Worm (Caenorhabditis elegans) whole organism, late embryonic: ENCODE results near the gene egl-5.

Source experiments
- C08G9.2 ChIP-seq: sonication (generic microtip); optimal IDR thresholded peaks from 2 replicates; lab custom pipeline; 2016; ENCODE audit warnings: mild to moderate bottlenecking, missing genetic modification characterization, moderate library complexity, missing compliant biosample characterization
- F13H6.1 ChIP-seq: sonication (generic microtip); optimal IDR thresholded peaks from 2 replicates; lab custom pipeline; 2016; ENCODE audit warnings: missing genetic modification characterization, missing compliant biosample characterization
- ama-1 ChIP-seq: fragments of 150-350 bp; optimal IDR thresholded peaks from 2 replicates; lab custom pipeline; 2014
- ceh-18 ChIP-seq: sonication (generic microtip); optimal IDR thresholded peaks from 2 replicates; lab custom pipeline; 2016; ENCODE audit warnings: missing genetic modification characterization, missing compliant biosample characterization
- ceh-30 ChIP-seq: fragments of 150-350 bp; optimal IDR thresholded peaks from 2 replicates; lab custom pipeline; 2014; ENCODE audit warnings: missing biosample characterization, missing genetic modification characterization
- ceh-34 ChIP-seq: sonication (generic microtip); optimal IDR thresholded peaks from 2 replicates; lab custom pipeline; 2016; ENCODE audit warnings: mild to moderate bottlenecking, missing genetic modification characterization, missing compliant biosample characterization
- ceh-45 ChIP-seq: fragments of 200-800 bp; sonication (Bioruptor generic); IDR thresholded peaks from 2 replicates; pipeline ENCODE4 v1.3.6; 2022; ENCODE audit warnings: missing genetic modification reagents, missing genetic modification characterization, missing compliant biosample characterization
- ceh-48 ChIP-seq: sonication (generic microtip); optimal IDR thresholded peaks from 2 replicates; lab custom pipeline; 2016; ENCODE audit warnings: missing genetic modification characterization, inconsistent platforms, missing compliant biosample characterization
- ceh-6 ChIP-seq: fragments of 200-800 bp; sonication (Bioruptor generic); optimal IDR thresholded peaks from 2 replicates; lab custom pipeline; 2018; ENCODE audit warnings: mild to moderate bottlenecking, missing genetic modification characterization, missing compliant biosample characterization
- dmd-4 ChIP-seq: sonication (generic microtip); optimal IDR thresholded peaks from 2 replicates; lab custom pipeline; 2016; ENCODE audit warnings: borderline replicate concordance, missing genetic modification characterization, missing compliant biosample characterization
- dve-1 ChIP-seq: sonication (generic microtip); optimal IDR thresholded peaks from 2 replicates; lab custom pipeline; 2017; ENCODE audit warnings: antibody characterized with exemption, mild to moderate bottlenecking, missing genetic modification characterization, missing compliant biosample characterization
- elt-2 ChIP-seq: sonication (generic microtip); optimal IDR thresholded peaks from 2 replicates; lab custom pipeline; 2016; ENCODE audit warnings: missing genetic modification reagents, missing genetic modification characterization, missing compliant biosample characterization
- elt-4 ChIP-seq: sonication (generic microtip); optimal IDR thresholded peaks from 2 replicates; lab custom pipeline; 2016; ENCODE audit warnings: missing genetic modification characterization, missing compliant biosample characterization
- fax-1 ChIP-seq: sonication (generic microtip); optimal IDR thresholded peaks from 2 replicates; lab custom pipeline; 2016; ENCODE audit warnings: missing genotype, missing genetic modification characterization, missing compliant biosample characterization
- fkh-10 ChIP-seq: fragments of 150-350 bp; optimal IDR thresholded peaks from 2 replicates; lab custom pipeline; 2014; ENCODE audit warnings: missing biosample characterization, missing genetic modification reagents, missing genetic modification characterization
- fkh-6 ChIP-seq: sonication (generic microtip); optimal IDR thresholded peaks from 2 replicates; lab custom pipeline; 2016; ENCODE audit warnings: missing genetic modification characterization, missing compliant biosample characterization
- gmeb-2 ChIP-seq: sonication (generic microtip); optimal IDR thresholded peaks from 2 replicates; lab custom pipeline; 2016; ENCODE audit warnings: missing genetic modification characterization, inconsistent platforms, missing compliant biosample characterization
- hlh-15 ChIP-seq: sonication (generic microtip); optimal IDR thresholded peaks from 2 replicates; lab custom pipeline; 2016; ENCODE audit warnings: missing genetic modification characterization, missing compliant biosample characterization
- hlh-8 ChIP-seq: sonication (generic microtip); optimal IDR thresholded peaks from 2 replicates; lab custom pipeline; 2016; ENCODE audit warnings: missing genotype, missing genetic modification characterization, missing compliant biosample characterization
- lin-11 ChIP-seq: fragments of 200-800 bp; sonication (Bioruptor generic); optimal IDR thresholded peaks from 2 replicates; lab custom pipeline; 2018; ENCODE audit warnings: mild to moderate bottlenecking, missing genetic modification characterization, missing compliant biosample characterization
- madf-2 ChIP-seq: sonication (generic microtip); optimal IDR thresholded peaks from 2 replicates; lab custom pipeline; 2017; ENCODE audit warnings: missing genetic modification characterization, missing compliant biosample characterization
- mec-3 ChIP-seq: sonication (generic microtip); optimal IDR thresholded peaks from 2 replicates; lab custom pipeline; 2016; ENCODE audit warnings: borderline replicate concordance, missing genetic modification characterization, missing compliant biosample characterization
- nfya-1 ChIP-seq: sonication (generic microtip); optimal IDR thresholded peaks from 2 replicates; lab custom pipeline; 2017; ENCODE audit warnings: missing genetic modification characterization, mild to moderate bottlenecking, missing compliant biosample characterization, antibody characterized with exemption, moderate library complexity
- pha-4 ChIP-seq: fragments of 150-350 bp; optimal IDR thresholded peaks from 2 replicates; lab custom pipeline; 2018; ENCODE audit warnings: missing biosample characterization, missing genetic modification reagents, missing genetic modification characterization
- pqm-1 ChIP-seq: sonication (generic microtip); optimal IDR thresholded peaks from 2 replicates; lab custom pipeline; 2016; ENCODE audit warnings: missing genetic modification characterization, missing compliant biosample characterization
- pros-1 ChIP-seq: fragments of 150-350 bp; optimal IDR thresholded peaks from 2 replicates; lab custom pipeline; 2014; ENCODE audit warnings: missing biosample characterization, missing genetic modification reagents, missing genetic modification characterization
- rnt-1 ChIP-seq: sonication (generic microtip); optimal IDR thresholded peaks from 2 replicates; lab custom pipeline; 2016; ENCODE audit warnings: missing genetic modification characterization, missing compliant biosample characterization
- tbx-7 ChIP-seq: sonication (generic microtip); optimal IDR thresholded peaks from 2 replicates; lab custom pipeline; 2016; ENCODE audit warnings: missing genotype, missing genetic modification characterization, missing compliant biosample characterization
- unc-3 ChIP-seq, 2 experiments: fragments of 200-800 bp in 1 of 2; sonication (Bioruptor generic) in 1 of 2; sonication (generic microtip) in 1 of 2; conservative IDR thresholded peaks in 1 of 2; optimal IDR thresholded peaks in 1 of 2; 2 replicates each; pipeline versions ENCODE4 v1.3.6 to Lab custom; 2016 to 2022; ENCODE audit warnings: missing compliant biosample characterization in 2 of 2, missing genetic modification characterization in 2 of 2, missing genetic modification reagents in 1 of 2
- unc-42 ChIP-seq: sonication (generic microtip); optimal IDR thresholded peaks from 2 replicates; lab custom pipeline; 2016; ENCODE audit warnings: missing genotype, missing genetic modification characterization, missing compliant biosample characterization
- unc-55 ChIP-seq: sonication (generic microtip); optimal IDR thresholded peaks from 2 replicates; lab custom pipeline; 2017; ENCODE audit warnings: missing biosample characterization, missing genetic modification reagents, missing genetic modification characterization

egl-5 gene

DNA sequence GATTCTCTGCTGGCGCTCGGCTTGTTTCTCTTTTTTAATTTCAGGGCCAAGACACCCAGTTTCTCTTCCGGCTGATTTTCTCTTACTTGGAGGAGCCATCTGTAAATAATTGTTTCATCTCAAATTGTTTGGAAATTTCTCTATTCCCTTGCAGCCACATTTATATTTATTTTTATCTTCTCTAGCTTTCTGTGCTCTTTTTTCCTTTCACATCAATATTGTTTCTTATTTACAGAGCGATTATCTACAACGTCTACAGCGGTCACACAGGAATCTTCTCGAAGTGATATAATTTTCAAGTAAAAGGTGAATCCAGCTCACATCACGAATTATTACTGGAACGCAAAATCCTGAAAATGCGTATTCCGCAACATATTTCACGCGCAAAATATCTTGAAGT lies 41.3 kb upstream of the egl-5 start, which contains the start of the genes ZK686.6 and ZK686.1:
TSS of gene ZK686.6 (minus strand) at position 101 of the 400 bp plus-strand sequence.
TSS of gene ZK686.1 (plus strand) at position 234 of the 400 bp plus-strand sequence.
- TF ChIP-seq ceh-6 (GFP tag; lab: Kevin White, UChicago) (no peak), pros-1 (tag; lab: Kevin White, UChicago) (no peak), ceh-18 (tag; lab: Kevin White, UChicago) (no peak), gmeb-2 (tag; lab: Kevin White, UChicago) (no peak), hlh-8 (tag; lab: Kevin White, UChicago) (no peak), ceh-45 (GFP tag; lab: Robert Waterston, UW) (no peak), ceh-48 (tag; lab: Kevin White, UChicago) (no peak), unc-42 (tag; lab: Kevin White, UChicago) (no peak), F13H6.1 (tag; lab: Kevin White, UChicago) (no peak), pha-4 (tag; lab: Kevin White, UChicago) (no peak), ceh-30 (tag; lab: Kevin White, UChicago) (no peak), hlh-15 (tag; lab: Kevin White, UChicago) (no peak), madf-2 (tag; lab: Kevin White, UChicago) (no peak), lin-11 (no peak), unc-3 (GFP tag; conservative IDR thresholded peaks at IDR 0.05; lab: Robert Waterston, UW) (no peak), unc-3 (tag; optimal IDR thresholded peaks at IDR 0.05; lab: Kevin White, UChicago) (no peak), ceh-34 (tag; lab: Kevin White, UChicago) (no peak), ama-1 (lab: Kevin White, UChicago) (no peak), dmd-4 (no peak), elt-4 (tag; lab: Kevin White, UChicago) (no peak), fkh-10 (no peak)

DNA sequence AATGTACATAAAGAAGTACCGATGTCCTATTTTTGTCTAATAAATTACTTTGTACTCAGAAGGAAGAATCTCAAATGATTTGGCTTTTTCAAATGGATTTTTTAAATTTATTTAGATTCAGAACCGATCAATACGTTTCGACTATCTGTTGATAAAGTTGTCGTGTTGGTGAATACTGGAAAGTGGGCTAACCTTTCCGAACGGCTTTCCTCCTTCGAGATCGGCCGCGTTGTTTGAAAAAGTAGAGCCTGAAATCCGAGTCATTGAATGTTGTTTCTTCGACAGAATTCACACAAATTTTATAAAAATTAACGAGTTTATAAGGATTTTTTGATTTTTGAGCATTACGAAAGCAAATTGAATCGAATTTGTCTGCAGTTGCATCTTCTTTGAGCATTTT lies 40.4 kb upstream of the egl-5 start:
- TF ChIP-seq elt-2 (tag; lab: Kevin White, UChicago) (no peak), pqm-1 (tag; lab: Kevin White, UChicago) (no peak), mec-3 (tag; lab: Kevin White, UChicago) (no peak), fax-1 (tag; lab: Kevin White, UChicago) (no peak), ceh-48 (tag; lab: Kevin White, UChicago) (no peak), F13H6.1 (tag; lab: Kevin White, UChicago) (no peak), hlh-15 (tag; lab: Kevin White, UChicago) (no peak), C08G9.2 (tag; lab: Kevin White, UChicago) (no peak), tbx-7 (tag; lab: Kevin White, UChicago) (no peak), fkh-6 (tag; lab: Kevin White, UChicago) (no peak), madf-2 (tag; lab: Kevin White, UChicago) (no peak), pha-4 (tag; lab: Kevin White, UChicago) (no peak), rnt-1 (tag; lab: Kevin White, UChicago) (no peak), dve-1 (tag; lab: Kevin White, UChicago) (no peak), hlh-8 (tag; lab: Kevin White, UChicago) (no peak)
- TF ChIP-seq, all 69 proteins: peak for 0

- no peak for TF ChIP-seq hlh-15 (tag; lab: Kevin White, UChicago)
These were observed 38.2 kb upstream of the egl-5 start, which contains the start of gene bath-15 for ce11 chrIII:7775983-7776440. Gene bath-15, minus strand, starts transcription at chrIII:7776033.

DNA sequence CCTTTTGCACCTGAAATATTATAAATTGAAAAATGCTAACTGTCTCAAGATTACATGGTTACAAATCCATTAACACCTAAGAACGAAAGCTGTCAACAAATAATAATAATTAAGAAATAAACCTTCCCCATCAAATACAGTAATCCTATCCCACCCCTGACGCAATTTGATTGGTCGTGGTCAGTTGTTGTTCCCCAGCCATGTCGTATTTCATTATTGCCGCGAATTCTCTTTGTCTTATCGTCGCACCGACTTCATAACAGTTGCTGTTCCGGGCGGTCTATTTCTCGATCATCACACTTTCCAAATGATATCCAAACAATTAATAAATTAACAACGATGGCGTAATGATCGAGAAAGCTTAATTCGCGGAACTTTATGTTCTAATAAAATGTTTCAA lies 35.6 kb upstream of the egl-5 start:
- TF ChIP-seq ceh-34 (tag; lab: Kevin White, UChicago), result no peak
- TF ChIP-seq nfya-1 (tag; lab: Kevin White, UChicago), result peak; percentile 81
- peak; percentile 47 for TF ChIP-seq unc-55 (GFP tag; lab: Kevin White, UChicago)

- TF ChIP-seq ceh-6 (GFP tag; lab: Kevin White, UChicago), result no peak
- TF ChIP-seq, all 69 proteins: peak for 0
These were observed 34.9 kb upstream of the egl-5 start for ce11 chrIII:7779313-7779712.
